Worm (Caenorhabditis elegans): Measurements from ENCODE around the gene dhhc-9.

- no peak for TF ChIP-seq lin-13 (tag; optimal IDR thresholded peaks at IDR 0.05)
- TF ChIP-seq elt-1 (tag; optimal IDR thresholded peaks at IDR 0.05; ENCODE audit: borderline replicate concordance, insufficient read depth) = no peak
- TF ChIP-seq ceh-43 (GFP tag; optimal IDR thresholded peaks at IDR 0.05) = no peak
Measured at ce11 chrX:2375300-2376035, 26.4 kb downstream of the dhhc-9 start, which contains the start of gene F47G3.3.
